Worm (Caenorhabditis elegans) whole organism, L3 larva: ENCODE data around the gene arx-2.

ENCODE experiments used
- aly-2 ChIP-seq: fragments of 150-350 bp; optimal IDR thresholded peaks from 2 replicates; lab custom pipeline; 2014; ENCODE audit warnings: missing biosample characterization, missing genetic modification characterization
- ceh-28 ChIP-seq: fragments of 150-350 bp; optimal IDR thresholded peaks from 2 replicates; lab custom pipeline; 2014; ENCODE audit warnings: missing biosample characterization, missing genetic modification reagents, missing genetic modification characterization
- ceh-82 ChIP-seq: fragments of 150-350 bp; optimal IDR thresholded peaks from 2 replicates; lab custom pipeline; 2014; ENCODE audit warnings: missing biosample characterization, missing genetic modification characterization
- daf-12 ChIP-seq: fragments of 150-350 bp; optimal IDR thresholded peaks from 2 replicates; lab custom pipeline; 2014; ENCODE audit warnings: missing biosample characterization, missing genetic modification reagents, missing genetic modification characterization
- egl-27 ChIP-seq: sonication (generic microtip); optimal IDR thresholded peaks from 4 replicates; lab custom pipeline; 2017; ENCODE audit warnings: missing biosample characterization, missing genetic modification reagents, missing genetic modification characterization
- elt-1 ChIP-seq: fragments of 150-350 bp; optimal IDR thresholded peaks from 2 replicates; lab custom pipeline; 2014; ENCODE audit warnings: missing biosample characterization, missing genetic modification characterization
- elt-3 ChIP-seq, 3 experiments: fragments of 150-350 bp in 1 of 3; sonication (generic microtip) in 2 of 3; optimal IDR thresholded peaks; 2 replicates in 2 of 3; 4 replicates in 1 of 3; lab custom pipeline; 2014 to 2017; ENCODE audit warnings: missing biosample characterization in 3 of 3, missing genetic modification characterization in 3 of 3
- fos-1 ChIP-seq: fragments of 150-350 bp; optimal IDR thresholded peaks from 2 replicates; lab custom pipeline; 2014; ENCODE audit warnings: missing biosample characterization, missing genetic modification characterization
- jun-1 ChIP-seq: fragments of 150-350 bp; optimal IDR thresholded peaks from 2 replicates; lab custom pipeline; 2014; ENCODE audit warnings: missing biosample characterization, missing genetic modification reagents, missing genetic modification characterization
- lin-15B ChIP-seq: fragments of 150-350 bp; optimal IDR thresholded peaks from 2 replicates; lab custom pipeline; 2014; ENCODE audit warnings: missing biosample characterization, missing genetic modification characterization
- lin-39 ChIP-seq: fragments of 150-350 bp; optimal IDR thresholded peaks from 2 replicates; lab custom pipeline; 2018; ENCODE audit warnings: missing biosample characterization, missing genetic modification reagents, missing genetic modification characterization
- lsy-12 ChIP-seq: sonication (generic microtip); optimal IDR thresholded peaks from 2 replicates; lab custom pipeline; 2016; ENCODE audit warnings: mild to moderate bottlenecking, missing genetic modification characterization, missing compliant biosample characterization
- mdl-1 ChIP-seq: fragments of 150-350 bp; optimal IDR thresholded peaks from 2 replicates; lab custom pipeline; 2014; ENCODE audit warnings: missing biosample characterization, missing genetic modification characterization
- mml-1 ChIP-seq: fragments of 150-350 bp; sonication (generic microtip); optimal IDR thresholded peaks from 3 replicates; lab custom pipeline; 2014; ENCODE audit warnings: missing biosample characterization, missing genetic modification characterization
- nhr-11 ChIP-seq: fragments of 150-350 bp; optimal IDR thresholded peaks from 2 replicates; lab custom pipeline; 2014; ENCODE audit warnings: missing biosample characterization, missing genetic modification characterization
- nhr-23 ChIP-seq: fragments of 150-350 bp; optimal IDR thresholded peaks from 2 replicates; lab custom pipeline; 2014; ENCODE audit warnings: missing biosample characterization, missing genetic modification reagents, missing genetic modification characterization
- nhr-237 ChIP-seq: fragments of 150-350 bp; optimal IDR thresholded peaks from 2 replicates; lab custom pipeline; 2014; ENCODE audit warnings: missing biosample characterization, missing genetic modification characterization
- nhr-28 ChIP-seq: fragments of 150-350 bp; optimal IDR thresholded peaks from 2 replicates; lab custom pipeline; 2014; ENCODE audit warnings: missing biosample characterization, missing genetic modification characterization
- nhr-43 ChIP-seq: sonication (generic microtip); optimal IDR thresholded peaks from 2 replicates; lab custom pipeline; 2016; ENCODE audit warnings: mild to moderate bottlenecking, missing genetic modification characterization, missing compliant biosample characterization; ENCODE audit not compliant: poor library complexity, severe bottlenecking
- nhr-77 ChIP-seq: fragments of 150-350 bp; optimal IDR thresholded peaks from 2 replicates; lab custom pipeline; 2014; ENCODE audit warnings: missing biosample characterization, missing genetic modification characterization
- pha-4 ChIP-seq: fragments of 150-350 bp; optimal IDR thresholded peaks from 2 replicates; lab custom pipeline; 2014; ENCODE audit warnings: missing biosample characterization, missing genetic modification reagents, missing genetic modification characterization
- sea-2 ChIP-seq: fragments of 150-350 bp; sonication (generic microtip); optimal IDR thresholded peaks from 4 replicates; lab custom pipeline; 2014; ENCODE audit warnings: missing biosample characterization, missing genetic modification reagents, missing genetic modification characterization
- skn-1 ChIP-seq: fragments of 150-350 bp; optimal IDR thresholded peaks from 2 replicates; lab custom pipeline; 2014; ENCODE audit warnings: missing biosample characterization, missing genetic modification characterization
- unc-39 ChIP-seq: sonication (generic microtip); optimal IDR thresholded peaks from 4 replicates; lab custom pipeline; 2017; ENCODE audit warnings: missing biosample characterization, missing genetic modification characterization
- unc-62 ChIP-seq: fragments of 150-350 bp; sonication (generic microtip); optimal IDR thresholded peaks from 4 replicates; lab custom pipeline; 2014; ENCODE audit warnings: missing biosample characterization, missing genetic modification reagents, missing genetic modification characterization
- zag-1 ChIP-seq: fragments of 150-350 bp; optimal IDR thresholded peaks from 2 replicates; lab custom pipeline; 2014; ENCODE audit warnings: missing biosample characterization, missing genetic modification characterization
- ztf-11 ChIP-seq: fragments of 150-350 bp; optimal IDR thresholded peaks from 2 replicates; lab custom pipeline; 2014; ENCODE audit warnings: missing biosample characterization, missing genetic modification characterization

arx-2 gene

DNA sequence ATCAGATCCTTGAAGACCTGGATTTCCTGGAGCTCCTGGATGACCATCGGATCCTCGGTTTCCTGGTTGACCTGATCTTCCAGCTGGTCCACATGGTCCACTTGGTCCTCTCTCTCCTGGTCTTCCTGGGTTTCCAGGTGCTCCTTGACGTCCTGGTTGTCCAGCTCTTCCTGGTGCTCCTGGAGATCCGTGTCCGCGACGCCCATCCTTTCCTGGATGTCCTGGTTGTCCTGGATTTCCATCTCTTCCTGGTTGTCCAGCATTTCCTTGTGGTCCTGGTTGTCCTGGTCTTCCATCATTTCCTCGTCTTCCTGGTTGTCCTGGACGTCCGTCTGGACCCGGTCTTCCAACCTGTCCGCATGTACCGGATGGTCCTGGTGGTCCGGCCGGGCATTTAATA lies 46.3 kb downstream of the arx-2 start:
- TF ChIP-seq daf-12 (tag; lab: Kevin White, UChicago) = no peak
- TF ChIP-seq nhr-23 (tag; lab: Kevin White, UChicago) = no peak
- TF ChIP-seq nhr-11 (tag; lab: Kevin White, UChicago) = no peak
- no peak for TF ChIP-seq lsy-12 (tag; lab: Kevin White, UChicago)
- no peak for TF ChIP-seq sea-2 (GFP tag; lab: Kevin White, UChicago)
- TF ChIP-seq lin-15B (tag; lab: Kevin White, UChicago) = no peak
- TF ChIP-seq mml-1 (tag; lab: Kevin White, UChicago) = no peak
- no peak for TF ChIP-seq ceh-82
- TF ChIP-seq pha-4 (tag; lab: Kevin White, UChicago) = no peak
- no peak for TF ChIP-seq jun-1
- no peak for TF ChIP-seq egl-27 (tag; lab: Kevin White, UChicago)
- TF ChIP-seq, all 47 proteins: peak for 0

DNA sequence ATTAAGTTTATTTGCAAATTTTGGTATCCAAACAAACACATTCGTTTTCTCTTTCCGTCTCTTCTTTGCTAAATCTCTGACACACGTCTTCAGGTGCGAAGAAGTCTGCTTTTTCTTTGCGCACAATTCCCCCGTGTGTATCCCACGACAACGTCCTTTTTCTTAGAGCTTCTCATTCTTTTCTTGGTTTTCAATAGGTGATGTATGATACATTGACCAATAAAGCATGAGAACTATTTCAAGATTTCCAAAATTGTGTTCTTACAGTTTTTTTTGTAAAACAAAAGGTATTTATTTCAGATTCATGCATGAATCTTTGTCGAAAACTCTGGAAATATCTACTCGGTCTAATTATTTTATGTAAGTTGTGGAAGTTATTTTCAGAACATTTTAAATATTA lies 48.4 kb downstream of the arx-2 start, which contains the start of gene B0024.15:
TSS of gene B0024.15 (plus strand) at position 301 of the 400 bp plus-strand sequence.
- TF ChIP-seq lin-39 (no peak), unc-39 (tag; lab: Kevin White, UChicago) (no peak), nhr-77 (tag; lab: Kevin White, UChicago) (no peak), lin-15B (tag; lab: Kevin White, UChicago) (no peak), unc-62 (GFP tag; lab: Kevin White, UChicago) (no peak), lsy-12 (tag; lab: Kevin White, UChicago) (no peak), ztf-11 (tag; lab: Kevin White, UChicago) (no peak), pha-4 (tag; lab: Kevin White, UChicago) (no peak), sea-2 (GFP tag; lab: Kevin White, UChicago) (no peak), skn-1 (tag; lab: Kevin White, UChicago) (no peak), nhr-43 (tag; lab: Kevin White, UChicago) (no peak), nhr-28 (tag; lab: Kevin White, UChicago) (no peak), nhr-237 (tag; lab: Kevin White, UChicago) (no peak), fos-1 (tag; lab: Kevin White, UChicago) (no peak), nhr-23 (tag; lab: Kevin White, UChicago) (no peak), aly-2 (tag; lab: Kevin White, UChicago) (no peak)

DNA sequence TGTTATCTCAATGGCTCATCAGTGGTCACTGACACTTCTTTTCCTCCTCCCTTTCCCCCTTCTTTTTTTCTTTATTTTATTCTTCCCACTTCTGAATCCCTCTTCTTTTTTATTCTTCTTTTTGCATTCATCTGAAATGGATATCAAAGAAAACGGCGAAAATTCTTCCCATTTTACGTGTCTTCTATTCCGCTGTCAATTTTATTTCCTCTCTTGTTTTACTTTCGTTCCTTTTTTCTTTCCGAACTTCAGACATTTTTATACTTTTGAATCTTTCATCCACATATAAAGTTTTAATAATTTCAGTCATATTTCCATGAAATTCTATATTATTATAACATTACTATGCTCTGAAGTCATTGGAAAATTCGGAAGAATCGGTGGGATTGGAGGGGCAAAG lies 50.9 kb downstream of the arx-2 start, which contains the start of gene B0024.3:
TSS of gene B0024.3 (plus strand) at position 301 of the 400 bp plus-strand sequence.
- TF ChIP-seq ceh-28 (tag; lab: Kevin White, UChicago) (no peak), zag-1 (no peak), elt-1 (tag; lab: Kevin White, UChicago) (no peak), mdl-1 (no peak), nhr-43 (tag; lab: Kevin White, UChicago) (no peak), elt-3 (tag; optimal IDR thresholded peaks at IDR 0.05; lab: Kevin White, UChicago) (no peak), nhr-77 (tag; lab: Kevin White, UChicago) (no peak)

DNA sequence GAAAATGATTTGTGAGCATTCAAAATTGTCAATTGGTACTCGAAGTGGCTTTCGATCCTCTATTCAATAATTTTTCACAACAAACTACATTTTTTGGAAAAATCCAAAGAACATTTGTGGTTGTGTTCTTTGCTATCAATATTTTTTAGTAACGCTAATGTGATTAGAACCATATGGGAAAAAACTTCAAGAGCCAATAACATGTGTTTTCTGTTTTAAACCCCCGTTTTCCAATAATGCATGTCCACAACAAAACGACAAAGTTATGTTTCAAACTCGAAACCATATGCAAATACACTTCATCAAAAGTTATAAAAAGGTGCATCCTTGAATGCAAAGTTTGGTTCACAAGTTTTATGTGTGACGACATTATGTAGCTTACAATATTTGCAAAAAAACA lies 52.3 kb downstream of the arx-2 start:
- TF ChIP-seq jun-1 = no peak
- TF ChIP-seq fos-1 (tag; lab: Kevin White, UChicago) = no peak
